Worm (Caenorhabditis elegans): Measurements from ENCODE around the gene tsp-1.

- TF ChIP-seq lin-15B (tag; optimal IDR thresholded peaks at IDR 0.05) (no peak), skn-1 (tag; optimal IDR thresholded peaks at IDR 0.05) (no peak), unc-62 (GFP tag; optimal IDR thresholded peaks at IDR 0.05) (no peak), pqm-1 (tag; optimal IDR thresholded peaks at IDR 0.05) (no peak), R02D3.7 (tag; optimal IDR thresholded peaks at IDR 0.05) (no peak), nhr-77 (tag; optimal IDR thresholded peaks at IDR 0.05) (no peak), nhr-23 (tag; optimal IDR thresholded peaks at IDR 0.05) (no peak)
Measured at ce11 chrIII:8258045-8258444, 18.8 kb upstream of the tsp-1 start, which contains the start of gene ncr-2.
